Fruit fly (Drosophila melanogaster) whole organism, prepupa: ENCODE data around the gene Mipp1.

Experiments
- CG6854 ChIP-seq: fragments of 200-800 bp; sonication (Bioruptor generic); optimal IDR thresholded peaks from 2 replicates; lab custom pipeline; 2017; ENCODE audit warnings: missing biosample characterization, mild to moderate bottlenecking, missing genetic modification characterization
- CG8119 ChIP-seq: fragments of 200-800 bp; sonication (Bioruptor generic); IDR thresholded peaks from 3 replicates; pipeline ENCODE4 v1.3.6; 2022; ENCODE audit warnings: missing biosample characterization, missing genetic modification characterization
- Lpt ChIP-seq: fragments of 200-800 bp; sonication (Bioruptor generic); optimal IDR thresholded peaks from 3 replicates; lab custom pipeline; 2016; ENCODE audit warnings: missing biosample characterization, missing genetic modification characterization
- OdsH ChIP-seq: fragments of 200-800 bp; sonication (Bioruptor generic); optimal IDR thresholded peaks from 3 replicates; lab custom pipeline; 2016; ENCODE audit warnings: missing biosample characterization, missing genetic modification characterization
- Sox102F ChIP-seq: fragments of 200-800 bp; sonication (Bioruptor generic); optimal IDR thresholded peaks from 2 replicates; lab custom pipeline; 2016; ENCODE audit warnings: missing biosample characterization, mild to moderate bottlenecking, missing genetic modification characterization
- Sox14 ChIP-seq: fragments of 200-800 bp; sonication (Bioruptor generic); optimal IDR thresholded peaks from 3 replicates; lab custom pipeline; 2016; ENCODE audit warnings: missing biosample characterization, missing genetic modification characterization
- achi ChIP-seq: fragments of 200-800 bp; sonication (Bioruptor generic); optimal IDR thresholded peaks from 3 replicates; lab custom pipeline; 2016; ENCODE audit warnings: missing biosample characterization, missing genetic modification characterization
- dsx ChIP-seq: fragments of 200-800 bp; optimal IDR thresholded peaks from 3 replicates; lab custom pipeline; 2019; ENCODE audit warnings: missing biosample characterization, mild to moderate bottlenecking, missing genetic modification characterization, moderate library complexity; ENCODE audit not compliant: poor library complexity, severe bottlenecking
- ss ChIP-seq, 2 experiments: fragments of 200-800 bp; sonication (Bioruptor generic); optimal IDR thresholded peaks; 2 replicates in 1 of 2; 3 replicates in 1 of 2; lab custom pipeline; 2017 to 2018; ENCODE audit warnings: mild to moderate bottlenecking in 2 of 2, missing biosample characterization in 2 of 2, missing genetic modification characterization in 2 of 2, moderate library complexity in 1 of 2
- topi ChIP-seq: fragments of 200-800 bp; sonication (Bioruptor generic); optimal IDR thresholded peaks from 3 replicates; lab custom pipeline; 2016; ENCODE audit warnings: missing biosample characterization, missing genetic modification characterization

DNA sequence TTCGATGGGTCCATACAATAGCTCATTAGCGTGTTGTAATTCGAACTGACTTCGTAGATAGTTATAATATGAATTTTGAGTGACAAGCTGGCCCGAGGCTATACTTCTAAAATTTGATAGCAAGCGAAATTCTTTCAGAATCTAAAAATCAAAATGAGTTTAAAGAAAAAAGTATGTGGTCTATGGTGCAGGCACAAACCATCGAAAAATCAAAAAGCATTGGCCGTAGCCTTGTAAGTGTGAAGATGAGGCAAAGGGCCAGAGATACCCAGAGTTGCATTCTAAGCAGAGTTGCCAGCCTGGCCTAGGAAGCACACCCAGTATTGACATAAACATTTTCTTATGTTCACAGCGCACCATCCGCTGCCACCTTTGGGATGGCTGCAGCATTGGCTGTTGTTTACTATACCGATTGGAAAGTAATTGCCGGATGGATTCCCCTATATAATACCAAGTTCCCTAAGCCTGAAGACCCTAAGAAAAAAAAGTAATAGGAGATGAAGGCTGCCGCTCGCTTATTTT lies 6.4 kb downstream of the Mipp1 start, which contains the start of gene UQCR-6.4L:
- TF ChIP-seq OdsH (GFP tag; lab: Kevin White, UChicago) (no peak), ss (GFP tag; optimal IDR thresholded peaks at IDR 0.05; lab: Kevin White, UChicago) (no peak), Sox102F (no peak), achi (GFP tag; lab: Kevin White, UChicago) (no peak), dsx (no peak), Lpt (GFP tag; lab: Kevin White, UChicago) (no peak), topi (GFP tag; lab: Kevin White, UChicago) (no peak), Sox14 (GFP tag; lab: Kevin White, UChicago) (no peak), CG6854 (GFP tag; lab: Kevin White, UChicago) (no peak), CG8119 (GFP tag; lab: Robert Waterston, UW) (no peak)
